Worm (Caenorhabditis elegans): ENCODE data around the gene osm-6.
A peak's percentile ranks its signal among the peaks of the same experiment; 100 is the strongest.

osm-6 gene

DNA sequence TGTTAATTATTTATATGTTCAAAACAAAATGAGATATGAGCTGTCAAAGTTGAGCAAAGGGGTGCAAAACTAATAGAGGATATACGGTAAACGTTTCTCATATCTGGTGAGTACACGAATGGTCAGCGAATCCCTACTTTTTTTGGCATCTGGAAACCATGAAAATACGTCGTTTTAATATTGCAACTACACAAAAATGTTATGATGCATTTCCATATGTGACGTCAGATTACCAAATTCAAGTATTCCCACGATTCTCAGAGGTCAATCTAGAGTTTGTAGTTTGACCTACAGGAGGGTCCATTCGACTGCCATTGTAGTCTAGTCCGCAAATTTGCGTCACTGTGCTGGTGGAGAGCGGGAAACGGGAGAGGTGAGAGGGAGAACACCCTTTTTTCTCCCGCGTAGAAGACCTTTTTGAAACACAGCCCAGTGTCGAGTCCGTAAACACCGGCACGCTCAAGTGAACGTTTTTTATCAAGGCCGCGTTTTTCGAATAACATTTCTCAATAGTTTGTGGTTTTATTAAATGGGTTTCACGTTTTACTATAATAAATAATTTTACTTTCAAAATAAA, 30.8 kb downstream of the osm-6 start (continued):
- no peak for TF ChIP-seq nhr-6 (tag; optimal IDR thresholded peaks at IDR 0.05)
- TF ChIP-seq C34F6.9 (tag; optimal IDR thresholded peaks at IDR 0.05) = peak; percentile 5
- TF ChIP-seq gmeb-1 (tag; optimal IDR thresholded peaks at IDR 0.05) = peak; percentile 54

DNA sequence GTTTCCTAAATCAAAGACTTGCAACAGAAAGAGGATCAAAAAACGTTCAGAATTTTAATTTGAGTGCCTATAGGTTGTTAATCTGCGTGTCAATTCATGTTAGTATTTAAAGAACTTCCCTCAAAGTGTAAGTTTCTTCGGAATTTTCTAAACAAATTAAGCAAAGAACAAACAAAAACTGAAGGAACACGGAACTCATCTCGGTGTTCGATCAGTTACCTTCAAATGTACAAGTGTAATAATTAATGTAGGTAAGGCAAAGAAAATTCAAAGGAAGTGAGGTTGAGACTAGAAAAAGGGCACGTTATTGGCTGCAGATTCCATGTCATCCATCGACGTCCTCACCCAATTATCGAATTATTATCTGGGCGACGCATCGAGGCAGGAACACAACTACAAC, 33.3 kb downstream of the osm-6 start, which contains the start of gene K12G11.6:
Gene K12G11.6 (plus strand): TSS at position 357 of the 400 bp plus-strand sequence.
- TF ChIP-seq mab-5 (tag; optimal IDR thresholded peaks at IDR 0.05) (no peak), snpc-4 (tag; optimal IDR thresholded peaks at IDR 0.05) (no peak), nhr-129 (tag; optimal IDR thresholded peaks at IDR 0.05) (no peak), ceh-82 (tag; optimal IDR thresholded peaks at IDR 0.05) (no peak)

DNA sequence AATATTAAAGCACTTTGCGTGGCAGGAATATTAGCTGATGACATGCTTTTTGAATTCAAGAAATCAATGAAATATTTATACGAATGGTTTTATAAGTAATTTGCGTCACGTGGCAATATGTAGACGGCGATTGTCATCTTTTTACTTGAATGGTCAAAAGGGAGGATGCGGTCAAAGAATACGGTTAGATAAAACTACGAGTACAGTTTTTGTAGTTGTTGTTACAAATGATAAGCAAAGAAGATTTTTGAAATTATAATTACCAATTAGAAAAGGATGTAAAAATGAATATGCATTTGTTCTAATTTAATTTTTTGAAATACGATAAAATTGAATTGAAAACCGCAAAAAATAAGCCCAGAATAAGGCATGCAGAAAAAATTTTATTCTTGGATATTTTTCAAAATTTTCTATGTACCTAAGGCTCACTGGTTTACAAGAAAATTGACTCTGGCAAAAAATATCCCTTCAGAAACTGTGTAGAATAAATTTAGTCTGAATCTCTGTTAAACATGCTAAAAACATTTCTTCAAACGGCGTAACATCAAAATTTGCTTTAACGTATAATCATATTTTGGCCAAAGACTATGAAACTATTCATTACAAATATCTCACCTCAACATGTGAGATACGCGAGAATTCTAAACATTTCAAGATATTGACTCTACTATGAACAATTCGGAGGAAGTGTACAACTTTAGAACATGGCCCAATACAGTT, 35.9 kb downstream of the osm-6 start, which contains the start of the genes sodh-2 and srx-76:
Gene sodh-2 (minus strand): TSS at position 101 of the 720 bp plus-strand sequence.
Gene srx-76 (plus strand): TSS at position 670 of the 720 bp plus-strand sequence.
- TF ChIP-seq fos-1 (tag; optimal IDR thresholded peaks at IDR 0.05) = no peak
- TF ChIP-seq lin-39 (tag; optimal IDR thresholded peaks at IDR 0.05) = no peak
- TF ChIP-seq nhr-12 (tag; optimal IDR thresholded peaks at IDR 0.05) = no peak
- no peak for TF ChIP-seq nhr-10 (tag; optimal IDR thresholded peaks at IDR 0.05)
- TF ChIP-seq crh-2 (tag; optimal IDR thresholded peaks at IDR 0.05) = no peak
- no peak for TF ChIP-seq ceh-82 (tag; optimal IDR thresholded peaks at IDR 0.05)
- no peak for TF ChIP-seq mab-5 (tag; optimal IDR thresholded peaks at IDR 0.05)
- no peak for TF ChIP-seq ceh-16 (tag; optimal IDR thresholded peaks at IDR 0.05)
- no peak for TF ChIP-seq egl-27 (tag; optimal IDR thresholded peaks at IDR 0.05)
- TF ChIP-seq R02D3.7 (tag; optimal IDR thresholded peaks at IDR 0.05) = no peak
- TF ChIP-seq unc-39 (tag; optimal IDR thresholded peaks at IDR 0.05) = no peak
- no peak for TF ChIP-seq nhr-23 (tag; optimal IDR thresholded peaks at IDR 0.05)
- no peak for TF ChIP-seq ztf-4 (tag; optimal IDR thresholded peaks at IDR 0.05)
- no peak for TF ChIP-seq lsy-2 (tag; optimal IDR thresholded peaks at IDR 0.05)
- TF ChIP-seq ztf-1 (GFP tag; conservative IDR thresholded peaks at IDR 0.05) = no peak
- no peak for TF ChIP-seq Y55F3AM.14 (GFP tag; optimal IDR thresholded peaks at IDR 0.05)
- TF ChIP-seq unc-55 (GFP tag; optimal IDR thresholded peaks at IDR 0.05) = no peak

ce11 chrV:11889115-11889935, 37.9 kb downstream of the osm-6 start:
- TF ChIP-seq nhr-77 (tag; optimal IDR thresholded peaks at IDR 0.05) = no peak
- TF ChIP-seq nhr-25 (tag; optimal IDR thresholded peaks at IDR 0.05) = no peak
- TF ChIP-seq mbf-1 (tag; optimal IDR thresholded peaks at IDR 0.05) = no peak
- no peak for TF ChIP-seq mdl-1 (tag; optimal IDR thresholded peaks at IDR 0.05)
- TF ChIP-seq sma-9 (GFP tag; optimal IDR thresholded peaks at IDR 0.05) = peak; percentile 41
- no peak for TF ChIP-seq sma-9 (tag; optimal IDR thresholded peaks at IDR 0.05)
- TF ChIP-seq nhr-129 (tag; optimal IDR thresholded peaks at IDR 0.05) = peak; percentile 53
- TF ChIP-seq aly-2 (tag; optimal IDR thresholded peaks at IDR 0.05) = no peak
- TF ChIP-seq F13H6.1 (tag; optimal IDR thresholded peaks at IDR 0.05) = no peak
- TF ChIP-seq unc-39 (tag; optimal IDR thresholded peaks at IDR 0.05) = no peak
- peak; percentile 62 for TF ChIP-seq Y55F3AM.14 (GFP tag; optimal IDR thresholded peaks at IDR 0.05)
- peak; percentile 14 for TF ChIP-seq lin-13 (GFP tag; optimal IDR thresholded peaks at IDR 0.05)
- no peak for TF ChIP-seq ztf-11 (tag; optimal IDR thresholded peaks at IDR 0.05)
- TF ChIP-seq ztf-4 (tag; optimal IDR thresholded peaks at IDR 0.05) = peak; percentile 60
- TF ChIP-seq lin-11 (tag; optimal IDR thresholded peaks at IDR 0.05) = no peak
- TF ChIP-seq fos-1 (tag; optimal IDR thresholded peaks at IDR 0.05) = peak; percentile 33
- peak; percentile 52 for TF ChIP-seq gmeb-1 (tag; optimal IDR thresholded peaks at IDR 0.05)
- peak; percentile 45 for TF ChIP-seq blmp-1 (tag; optimal IDR thresholded peaks at IDR 0.05; ENCODE audit: insufficient read depth)
- TF ChIP-seq ZK546.5 (tag; optimal IDR thresholded peaks at IDR 0.05) = no peak
- TF ChIP-seq nhr-21 (tag; optimal IDR thresholded peaks at IDR 0.05) = peak; percentile 7
- TF ChIP-seq elt-1 (tag; optimal IDR thresholded peaks at IDR 0.05) = no peak
- TF ChIP-seq ceh-16 (tag; optimal IDR thresholded peaks at IDR 0.05) = no peak
- TF ChIP-seq zag-1 (tag; optimal IDR thresholded peaks at IDR 0.05) = no peak
- TF ChIP-seq nhr-10 (tag; optimal IDR thresholded peaks at IDR 0.05) = no peak
- peak; percentile 56 for TF ChIP-seq ama-1 (optimal IDR thresholded peaks at IDR 0.05)
- no peak for TF ChIP-seq elt-3 (tag; optimal IDR thresholded peaks at IDR 0.05)
- TF ChIP-seq snpc-4 (tag; optimal IDR thresholded peaks at IDR 0.05) = no peak
- TF ChIP-seq alr-1 (tag; optimal IDR thresholded peaks at IDR 0.05) = no peak
- peak; percentile 62 for TF ChIP-seq nhr-6 (tag; optimal IDR thresholded peaks at IDR 0.05)
- TF ChIP-seq lsy-2 (tag; optimal IDR thresholded peaks at IDR 0.05) = peak in 1 of 2 experiments; percentile 70
- TF ChIP-seq mab-5 (tag; optimal IDR thresholded peaks at IDR 0.05) = peak; percentile 21
- peak; percentile 9 for TF ChIP-seq crh-2 (tag; optimal IDR thresholded peaks at IDR 0.05)
- TF ChIP-seq C34F6.9 (tag; optimal IDR thresholded peaks at IDR 0.05) = no peak
